Worm (Caenorhabditis elegans) whole organism, mixed stage, embryonic: ENCODE data around the gene npr-16.
A peak's percentile ranks its signal among the peaks of the same experiment; 100 is the strongest.

Experiments
- M03D4.4 ChIP-seq: sonication (generic microtip); optimal IDR thresholded peaks from 2 replicates; lab custom pipeline; 2017; ENCODE audit warnings: mild to moderate bottlenecking, missing genetic modification characterization, missing compliant biosample characterization
- bed-3 ChIP-seq: fragments of 200-800 bp; sonication (Bioruptor generic); optimal IDR thresholded peaks from 3 replicates; lab custom pipeline; 2018; ENCODE audit warnings: mild to moderate bottlenecking, missing genetic modification characterization, moderate library complexity, missing compliant biosample characterization
- ceh-39 ChIP-seq: fragments of 150-350 bp; optimal IDR thresholded peaks from 2 replicates; lab custom pipeline; 2014; ENCODE audit warnings: missing biosample characterization, missing genetic modification characterization
- ceh-43 ChIP-seq: fragments of 200-800 bp; sonication (Bioruptor generic); optimal IDR thresholded peaks from 2 replicates; lab custom pipeline; 2018; ENCODE audit warnings: mild to moderate bottlenecking, missing genetic modification characterization, moderate library complexity, missing compliant biosample characterization
- ceh-83 ChIP-seq: fragments of 200-800 bp; sonication (Bioruptor generic); optimal IDR thresholded peaks from 2 replicates; lab custom pipeline; 2018; ENCODE audit warnings: mild to moderate bottlenecking, missing genetic modification characterization, missing compliant biosample characterization
- ces-1 ChIP-seq: fragments of 150-350 bp; optimal IDR thresholded peaks from 2 replicates; lab custom pipeline; 2014; ENCODE audit warnings: missing biosample characterization, missing genetic modification reagents, missing genetic modification characterization
- cnd-1 ChIP-seq: fragments of 200-800 bp; sonication (Bioruptor generic); optimal IDR thresholded peaks from 2 replicates; lab custom pipeline; 2018; ENCODE audit warnings: mild to moderate bottlenecking, missing genetic modification characterization, missing compliant biosample characterization
- drap-1 ChIP-seq: fragments of 200-800 bp; sonication (Bioruptor generic); optimal IDR thresholded peaks from 3 replicates; lab custom pipeline; 2018; ENCODE audit warnings: mild to moderate bottlenecking, missing genetic modification characterization, missing compliant biosample characterization
- elt-1 ChIP-seq: sonication (generic microtip); optimal IDR thresholded peaks from 2 replicates; lab custom pipeline; 2017; ENCODE audit warnings: missing genetic modification characterization, mild to moderate bottlenecking, missing compliant biosample characterization, antibody characterized with exemption, moderate library complexity, borderline replicate concordance; ENCODE audit not compliant: insufficient read depth
- elt-3 ChIP-seq: fragments of 150-350 bp; optimal IDR thresholded peaks from 2 replicates; lab custom pipeline; 2014; ENCODE audit warnings: missing biosample characterization, missing genetic modification characterization
- flh-1 ChIP-seq: fragments of 200-800 bp; sonication (Bioruptor generic); optimal IDR thresholded peaks from 2 replicates; lab custom pipeline; 2018; ENCODE audit warnings: mild to moderate bottlenecking, missing genetic modification characterization, moderate library complexity, missing compliant biosample characterization
- ham-2 ChIP-seq: fragments of 200-800 bp; sonication (Bioruptor generic); optimal IDR thresholded peaks from 2 replicates; lab custom pipeline; 2018; ENCODE audit warnings: mild to moderate bottlenecking, missing genetic modification characterization, missing compliant biosample characterization
- hlh-1 ChIP-seq: fragments of 150-350 bp; optimal IDR thresholded peaks from 2 replicates; lab custom pipeline; 2014; ENCODE audit warnings: missing biosample characterization, missing genetic modification reagents, missing genetic modification characterization
- lin-13 ChIP-seq: fragments of 150-350 bp; optimal IDR thresholded peaks from 2 replicates; lab custom pipeline; 2014; ENCODE audit warnings: missing biosample characterization, missing genetic modification characterization
- lin-32 ChIP-seq: fragments of 200-800 bp; sonication (Bioruptor generic); optimal IDR thresholded peaks from 2 replicates; lab custom pipeline; 2018; ENCODE audit warnings: mild to moderate bottlenecking, missing genetic modification characterization, missing compliant biosample characterization
- lsy-2 ChIP-seq: fragments of 150-350 bp; optimal IDR thresholded peaks from 2 replicates; lab custom pipeline; 2014; ENCODE audit warnings: missing biosample characterization, missing genetic modification characterization
- mab-5 ChIP-seq: fragments of 150-350 bp; optimal IDR thresholded peaks from 2 replicates; lab custom pipeline; 2014; ENCODE audit warnings: missing biosample characterization, missing genetic modification characterization
- mep-1 ChIP-seq: fragments of 150-350 bp; optimal IDR thresholded peaks from 2 replicates; lab custom pipeline; 2017; ENCODE audit warnings: missing biosample characterization, missing genetic modification reagents, missing genetic modification characterization, inconsistent platforms
- mls-2 ChIP-seq: sonication (generic microtip); optimal IDR thresholded peaks from 2 replicates; lab custom pipeline; 2016; ENCODE audit warnings: mild to moderate bottlenecking, missing genetic modification characterization, moderate library complexity, missing compliant biosample characterization
- nhr-12 ChIP-seq: fragments of 150-350 bp; optimal IDR thresholded peaks from 2 replicates; lab custom pipeline; 2014; ENCODE audit warnings: missing biosample characterization, missing genetic modification characterization
- nhr-2 ChIP-seq: fragments of 150-350 bp; optimal IDR thresholded peaks from 2 replicates; lab custom pipeline; 2014; ENCODE audit warnings: missing biosample characterization, missing genetic modification characterization
- nhr-237 ChIP-seq: fragments of 150-350 bp; optimal IDR thresholded peaks from 2 replicates; lab custom pipeline; 2014; ENCODE audit warnings: missing biosample characterization, missing genetic modification characterization
- nhr-28 ChIP-seq: fragments of 150-350 bp; optimal IDR thresholded peaks from 2 replicates; lab custom pipeline; 2014; ENCODE audit warnings: missing biosample characterization, missing genetic modification characterization
- nhr-76 ChIP-seq: sonication (generic microtip); optimal IDR thresholded peaks from 2 replicates; lab custom pipeline; 2017; ENCODE audit warnings: missing biosample characterization, missing genetic modification characterization
- pha-4 ChIP-seq: fragments of 150-350 bp; optimal IDR thresholded peaks from 2 replicates; lab custom pipeline; 2018; ENCODE audit warnings: missing biosample characterization, missing genetic modification reagents, missing genetic modification characterization
- sem-2 ChIP-seq: fragments of 200-800 bp; sonication (Bioruptor generic); optimal IDR thresholded peaks from 2 replicates; lab custom pipeline; 2018; ENCODE audit warnings: mild to moderate bottlenecking, missing genetic modification characterization, missing compliant biosample characterization
- snpc-4 ChIP-seq: fragments of 150-350 bp; optimal IDR thresholded peaks from 2 replicates; lab custom pipeline; 2014; ENCODE audit warnings: missing biosample characterization, missing genetic modification characterization
- sptf-1 ChIP-seq: sonication (generic microtip); optimal IDR thresholded peaks from 2 replicates; lab custom pipeline; 2017; ENCODE audit warnings: mild to moderate bottlenecking, missing genetic modification characterization, moderate library complexity, missing compliant biosample characterization
- tbx-8 ChIP-seq: fragments of 200-800 bp; sonication (Bioruptor generic); optimal IDR thresholded peaks from 2 replicates; lab custom pipeline; 2018; ENCODE audit warnings: mild to moderate bottlenecking, missing genetic modification characterization, moderate library complexity, missing compliant biosample characterization
- unc-120 ChIP-seq: sonication (generic microtip); optimal IDR thresholded peaks from 2 replicates; lab custom pipeline; 2017; ENCODE audit warnings: missing genetic modification characterization, missing compliant biosample characterization; ENCODE audit not compliant: poor library complexity, severe bottlenecking
- unc-39 ChIP-seq: fragments of 150-350 bp; optimal IDR thresholded peaks from 2 replicates; lab custom pipeline; 2014; ENCODE audit warnings: missing biosample characterization, missing genetic modification characterization
- unc-62 ChIP-seq: fragments of 150-350 bp; optimal IDR thresholded peaks from 2 replicates; lab custom pipeline; 2014; ENCODE audit warnings: missing biosample characterization, missing genetic modification reagents, missing genetic modification characterization
- ztf-11 ChIP-seq: fragments of 150-350 bp; optimal IDR thresholded peaks from 2 replicates; lab custom pipeline; 2014; ENCODE audit warnings: missing biosample characterization, missing genetic modification characterization

Gene npr-16

DNA sequence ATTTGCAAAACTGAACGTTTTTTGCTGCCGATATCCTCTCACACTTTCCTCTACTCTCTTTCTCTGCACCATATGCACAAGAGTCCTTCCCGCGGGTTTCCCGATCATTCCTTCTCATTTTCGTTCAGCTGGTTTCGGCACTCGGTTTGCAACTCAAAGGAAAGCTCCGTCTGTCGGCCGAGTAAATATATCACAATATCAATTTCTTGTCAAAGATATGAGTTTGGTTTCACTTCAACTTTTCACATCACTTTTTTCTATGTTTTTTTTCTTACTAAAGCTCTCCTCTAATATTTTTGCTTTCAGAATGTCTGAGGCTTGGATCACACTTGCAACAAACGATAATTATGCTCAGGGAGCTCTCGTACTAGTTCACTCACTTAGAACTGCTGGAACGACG is 18.7 kb downstream of the npr-16 start, which contains the start of gene gyg-1:
TSS of gene gyg-1 (plus strand) at position 301 of the 400 bp plus-strand sequence.
- TF ChIP-seq sptf-1 (no peak), ceh-43 (no peak), M03D4.4 (tag; lab: Kevin White, UChicago) (no peak), nhr-237 (tag; lab: Kevin White, UChicago) (no peak), ham-2 (GFP tag; lab: Kevin White, UChicago) (no peak), mls-2 (no peak), ceh-83 (no peak), sem-2 (GFP tag; lab: Kevin White, UChicago) (no peak), flh-1 (GFP tag; lab: Kevin White, UChicago) (no peak), nhr-12 (tag; lab: Kevin White, UChicago) (no peak), ztf-11 (tag; lab: Kevin White, UChicago) (no peak), unc-120 (tag; lab: Kevin White, UChicago) (no peak), lsy-2 (tag; lab: Kevin White, UChicago) (no peak), snpc-4 (tag; lab: Kevin White, UChicago) (no peak), unc-39 (no peak)

ce11 chrX:3538067-3538466 is 19.5 kb downstream of the npr-16 start:
- no peak for TF ChIP-seq nhr-237 (tag; lab: Kevin White, UChicago)
- no peak for TF ChIP-seq flh-1 (GFP tag; lab: Kevin White, UChicago)
- no peak for TF ChIP-seq unc-62 (GFP tag; lab: Kevin White, UChicago)
- TF ChIP-seq bed-3 (GFP tag; lab: Kevin White, UChicago), result no peak
- TF ChIP-seq elt-1, result no peak
- no peak for TF ChIP-seq ceh-83
- TF ChIP-seq sem-2 (GFP tag; lab: Kevin White, UChicago), result no peak
- no peak for TF ChIP-seq mab-5 (tag; lab: Kevin White, UChicago)
- no peak for TF ChIP-seq nhr-28 (tag; lab: Kevin White, UChicago)
- no peak for TF ChIP-seq mep-1 (tag; lab: Kevin White, UChicago)
- TF ChIP-seq lin-32 (GFP tag; lab: Kevin White, UChicago), result no peak
- no peak for TF ChIP-seq ceh-39 (tag; lab: Kevin White, UChicago)
- no peak for TF ChIP-seq mls-2
- TF ChIP-seq nhr-2, result no peak

DNA sequence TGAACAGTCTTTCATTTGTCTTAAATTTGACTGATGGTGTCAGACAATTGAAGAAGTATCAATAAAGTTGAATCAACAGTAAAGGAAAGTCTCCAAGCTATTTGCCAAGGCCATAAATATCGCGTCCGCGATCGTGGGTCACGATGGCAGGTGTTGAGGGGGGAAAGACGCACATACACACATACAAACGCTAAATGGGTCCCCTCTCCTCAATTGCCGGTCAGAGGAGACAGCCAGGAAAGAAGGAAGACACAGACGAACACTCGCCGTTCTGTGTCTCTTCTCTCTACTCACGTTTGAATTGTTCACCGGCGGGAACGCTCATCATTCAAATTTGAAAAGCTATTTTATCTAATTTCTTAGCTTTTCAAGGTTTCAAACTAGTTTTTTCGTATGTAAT is 22.3 kb downstream of the npr-16 start:
- TF ChIP-seq unc-120 (tag; lab: Kevin White, UChicago), result peak; percentile 73
- TF ChIP-seq nhr-28 (tag; lab: Kevin White, UChicago), result no peak
- peak; percentile 28 for TF ChIP-seq lin-13 (tag; lab: Kevin White, UChicago)
- TF ChIP-seq hlh-1 (tag; lab: Kevin White, UChicago), result peak; percentile 51
- TF ChIP-seq unc-62 (GFP tag; lab: Kevin White, UChicago), result peak; percentile 55
- TF ChIP-seq ztf-11 (tag; lab: Kevin White, UChicago), result no peak
- TF ChIP-seq ces-1 (GFP tag; lab: Kevin White, UChicago), result peak; percentile 33
- TF ChIP-seq unc-39, result no peak
- peak; percentile 31 for TF ChIP-seq pha-4 (tag; lab: Kevin White, UChicago)
- TF ChIP-seq nhr-76 (tag; lab: Kevin White, UChicago), result no peak
- TF ChIP-seq mls-2, result peak; percentile 41
- TF ChIP-seq sptf-1, result no peak
- no peak for TF ChIP-seq flh-1 (GFP tag; lab: Kevin White, UChicago)
- peak; percentile 13 for TF ChIP-seq elt-1
- no peak for TF ChIP-seq tbx-8 (GFP tag; lab: Kevin White, UChicago)
- TF ChIP-seq M03D4.4 (tag; lab: Kevin White, UChicago), result peak; percentile 24
- TF ChIP-seq ham-2 (GFP tag; lab: Kevin White, UChicago), result peak; percentile 43
- no peak for TF ChIP-seq ceh-83
- no peak for TF ChIP-seq snpc-4 (tag; lab: Kevin White, UChicago)
- no peak for TF ChIP-seq ceh-39 (tag; lab: Kevin White, UChicago)
- peak; percentile 39 for TF ChIP-seq cnd-1
- TF ChIP-seq mep-1 (tag; lab: Kevin White, UChicago), result peak; percentile 37
- peak; percentile 17 for TF ChIP-seq drap-1
- TF ChIP-seq nhr-2, result peak; percentile 82

DNA sequence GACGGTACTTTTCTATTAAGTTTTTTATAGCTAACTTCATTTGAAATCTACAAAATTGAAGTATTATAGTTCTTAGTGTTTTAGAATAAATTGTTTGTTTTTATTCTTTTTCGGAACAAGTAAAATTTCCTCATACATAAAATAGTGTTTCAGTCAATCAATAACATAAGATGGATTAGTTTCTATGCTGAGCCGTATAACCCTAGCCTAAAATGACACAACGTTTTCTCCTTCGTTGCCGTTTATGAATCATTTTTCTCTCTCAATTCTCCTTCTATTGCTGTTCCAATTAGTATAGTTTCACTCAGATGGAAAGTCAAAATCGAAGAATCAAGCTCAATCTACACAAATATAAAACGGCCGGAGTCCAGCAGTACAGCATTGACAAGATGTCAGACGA is 23.6 kb downstream of the npr-16 start, which contains the start of gene rgs-7:
TSS of gene rgs-7 (plus strand) at position 301 of the 400 bp plus-strand sequence.
- TF ChIP-seq unc-62 (GFP tag; lab: Kevin White, UChicago), result no peak
- no peak for TF ChIP-seq elt-3
- no peak for TF ChIP-seq lin-32 (GFP tag; lab: Kevin White, UChicago)
- no peak for TF ChIP-seq unc-39
- TF ChIP-seq nhr-28 (tag; lab: Kevin White, UChicago), result no peak
- TF ChIP-seq elt-1, result no peak
- TF ChIP-seq mls-2, result no peak
- no peak for TF ChIP-seq ceh-39 (tag; lab: Kevin White, UChicago)
- no peak for TF ChIP-seq ces-1 (GFP tag; lab: Kevin White, UChicago)
- TF ChIP-seq ztf-11 (tag; lab: Kevin White, UChicago), result no peak
- no peak for TF ChIP-seq mab-5 (tag; lab: Kevin White, UChicago)
- TF ChIP-seq nhr-12 (tag; lab: Kevin White, UChicago), result no peak
- TF ChIP-seq bed-3 (GFP tag; lab: Kevin White, UChicago), result no peak
- TF ChIP-seq tbx-8 (GFP tag; lab: Kevin White, UChicago), result no peak
